Fruit fly (Drosophila melanogaster): ENCODE measurements around the gene CG4592.

CG4592 gene

dm6 chr2L:9954119-9954518 lies 32.7 kb downstream of the CG4592 start, which contains the start of the genes CG13126 and CG4709 (continued):
- TF ChIP-seq inv (GFP tag; IDR thresholded peaks at IDR 0.05; ENCODE audit: partially characterized antibody) = no peak
- TF ChIP-seq Six4 (GFP tag; optimal IDR thresholded peaks at IDR 0.05) = peak; percentile 90
- peak; percentile 91 for TF ChIP-seq CG13296 (GFP tag; optimal IDR thresholded peaks at IDR 0.05)
- TF ChIP-seq corto (GFP tag; optimal IDR thresholded peaks at IDR 0.05) = peak; percentile 82
- no peak for TF ChIP-seq gfzf (GFP tag; optimal IDR thresholded peaks at IDR 0.05)
- TF ChIP-seq gem (tag; optimal IDR thresholded peaks at IDR 0.05) = peak; percentile 96
- no peak for TF ChIP-seq cad (GFP tag; optimal IDR thresholded peaks at IDR 0.05)
- TF ChIP-seq CG9817 (tag; optimal IDR thresholded peaks at IDR 0.05) = peak; percentile 84
- TF ChIP-seq CG16863 (GFP tag; optimal IDR thresholded peaks at IDR 0.05) = peak; percentile 24
- TF ChIP-seq Hmx (GFP tag; optimal IDR thresholded peaks at IDR 0.05) = no peak
- TF ChIP-seq lov (optimal IDR thresholded peaks at IDR 0.05) = no peak
- peak; percentile 68; the same call in 2 of the 3 replicates for TF ChIP-seq lov (GFP tag; IDR thresholded peaks at IDR 0.05)
- TF ChIP-seq hb (GFP tag; IDR thresholded peaks at IDR 0.05; ENCODE audit: partially characterized antibody) = no peak
- TF ChIP-seq sim (GFP tag; IDR thresholded peaks at IDR 0.05) = peak; percentile 81; the same call in 1 of the 2 replicates
- TF ChIP-seq Ptx1 (GFP tag; IDR thresholded peaks at IDR 0.05) = peak; percentile 93
- peak; percentile 93 for TF ChIP-seq CG7271 (tag; optimal IDR thresholded peaks at IDR 0.05)
- TF ChIP-seq lola (GFP tag; optimal IDR thresholded peaks at IDR 0.05) = peak in 1 of 3 experiments; percentile 90
- TF ChIP-seq Mad (GFP tag; optimal IDR thresholded peaks at IDR 0.05) = peak; percentile 45
- peak; percentile 48 for TF ChIP-seq CG4360 (GFP tag; IDR thresholded peaks at IDR 0.05)
- peak; percentile 96 for TF ChIP-seq zen (tag; optimal IDR thresholded peaks at IDR 0.05)
- TF ChIP-seq CG5180 (GFP tag; optimal IDR thresholded peaks at IDR 0.05) = peak; percentile 71
- TF ChIP-seq Med (GFP tag) = peak; percentile 90
- peak; percentile 93 for TF ChIP-seq unpg (GFP tag; optimal IDR thresholded peaks at IDR 0.05)
- TF ChIP-seq Poxn (GFP tag; IDR thresholded peaks at IDR 0.05) = no peak; the same call in 1 of the 2 replicates
- no peak for TF ChIP-seq D (optimal IDR thresholded peaks at IDR 0.05)
- TF ChIP-seq D (GFP tag; optimal IDR thresholded peaks at IDR 0.05) = peak; percentile 87
- TF ChIP-seq ara (GFP tag; IDR thresholded peaks at IDR 0.05) = peak; percentile 89
- TF ChIP-seq zf30C (GFP tag; optimal IDR thresholded peaks at IDR 0.05) = no peak
- peak; percentile 78 for TF ChIP-seq Nf-YB (GFP tag; optimal IDR thresholded peaks at IDR 0.05)
- no peak for TF ChIP-seq kni (GFP tag; optimal IDR thresholded peaks at IDR 0.05)
- peak; percentile 64 for TF ChIP-seq Gsc (GFP tag; IDR thresholded peaks at IDR 0.05)
- peak; percentile 59 for TF ChIP-seq pzg (GFP tag; optimal IDR thresholded peaks at IDR 0.05)
- peak; percentile 46 for TF ChIP-seq mam (GFP tag; optimal IDR thresholded peaks at IDR 0.05)
- peak; percentile 93 for TF ChIP-seq Meics (GFP tag; optimal IDR thresholded peaks at IDR 0.05)
- TF ChIP-seq CG1603 (tag; optimal IDR thresholded peaks at IDR 0.05) = peak; percentile 10
- TF ChIP-seq B-H2 (GFP tag; optimal IDR thresholded peaks at IDR 0.05) = peak; percentile 84
- peak; percentile 63 for TF ChIP-seq Hsf (GFP tag; optimal IDR thresholded peaks at IDR 0.05)
- no peak for TF ChIP-seq pan (optimal IDR thresholded peaks at IDR 0.05)
- peak in 1 of 2 experiments; percentile 94 for TF ChIP-seq pan (GFP tag; optimal IDR thresholded peaks at IDR 0.05 in 1 of 2, IDR thresholded peaks at IDR 0.05 in 1 of 2)
- peak; percentile 96 for TF ChIP-seq sens (GFP tag)
- peak; percentile 84 for TF ChIP-seq BtbVII (GFP tag; optimal IDR thresholded peaks at IDR 0.05)
- peak; percentile 76 for TF ChIP-seq CG4328 (GFP tag; optimal IDR thresholded peaks at IDR 0.05)
- TF ChIP-seq Nf-YC (tag; optimal IDR thresholded peaks at IDR 0.05) = peak; percentile 82
- peak; percentile 94 for TF ChIP-seq CG8924 (tag; optimal IDR thresholded peaks at IDR 0.05)
- peak; percentile 92 for TF ChIP-seq CG13775 (GFP tag; optimal IDR thresholded peaks at IDR 0.05)
- peak; percentile 91 for TF ChIP-seq Drgx (GFP tag; IDR thresholded peaks at IDR 0.05)
- peak; percentile 64 for TF ChIP-seq wor (GFP tag; IDR thresholded peaks at IDR 0.05)
- TF ChIP-seq org-1 (GFP tag; optimal IDR thresholded peaks at IDR 0.05) = peak; percentile 86
- TF ChIP-seq en (GFP tag; optimal IDR thresholded peaks at IDR 0.05) = peak; percentile 24
- peak; percentile 77 for TF ChIP-seq ssp (GFP tag; IDR thresholded peaks at IDR 0.05)
- TF ChIP-seq CG1233 (GFP tag; optimal IDR thresholded peaks at IDR 0.05) = peak; percentile 90
